Worm (Caenorhabditis elegans) whole organism, early embryonic: ENCODE results near the gene ZK697.8.

Source experiments
- B0310.2 ChIP-seq: sonication (generic microtip); optimal IDR thresholded peaks from 2 replicates; lab custom pipeline; 2016; ENCODE audit warnings: mild to moderate bottlenecking, missing genetic modification characterization, missing compliant biosample characterization
- F13C5.2 ChIP-seq: sonication (generic microtip); optimal IDR thresholded peaks from 2 replicates; lab custom pipeline; 2017; ENCODE audit warnings: mild to moderate bottlenecking, missing genetic modification characterization, inconsistent platforms, missing compliant biosample characterization
- aly-1 ChIP-seq: sonication (generic microtip); optimal IDR thresholded peaks from 2 replicates; lab custom pipeline; 2016; ENCODE audit warnings: missing genetic modification characterization, missing compliant biosample characterization
- ama-1 ChIP-seq: fragments of 150-350 bp; optimal IDR thresholded peaks from 2 replicates; lab custom pipeline; 2014
- ceh-13 ChIP-seq: fragments of 200-800 bp; sonication (Bioruptor generic); optimal IDR thresholded peaks from 2 replicates; lab custom pipeline; 2018; ENCODE audit warnings: mild to moderate bottlenecking, missing genetic modification characterization, missing compliant biosample characterization
- ceh-36 ChIP-seq: sonication (generic microtip); optimal IDR thresholded peaks from 2 replicates; lab custom pipeline; 2016; ENCODE audit warnings: missing genetic modification characterization, inconsistent platforms, missing compliant biosample characterization
- ets-7 ChIP-seq: sonication (generic microtip); optimal IDR thresholded peaks from 2 replicates; lab custom pipeline; 2016; ENCODE audit warnings: missing genotype, missing genetic modification characterization, missing compliant biosample characterization
- flt-1 ChIP-seq: fragments of 200-800 bp; sonication (Bioruptor generic); IDR thresholded peaks from 2 replicates; pipeline ENCODE4 v1.3.6; 2022; ENCODE audit warnings: missing genetic modification characterization, missing compliant biosample characterization
- hmbx-1 ChIP-seq: sonication (generic microtip); optimal IDR thresholded peaks from 2 replicates; lab custom pipeline; 2016; ENCODE audit warnings: mild to moderate bottlenecking, missing genetic modification characterization, missing compliant biosample characterization
- hmg-4 ChIP-seq: fragments of 200-800 bp; sonication (Bioruptor generic); optimal IDR thresholded peaks from 2 replicates; lab custom pipeline; 2018; ENCODE audit warnings: mild to moderate bottlenecking, missing genetic modification characterization, missing compliant biosample characterization
- hnd-1 ChIP-seq: sonication (generic microtip); optimal IDR thresholded peaks from 2 replicates; lab custom pipeline; 2016; ENCODE audit warnings: missing genetic modification characterization, missing compliant biosample characterization
- pes-1 ChIP-seq: fragments of 200-800 bp; sonication (Bioruptor generic); IDR thresholded peaks from 2 replicates; pipeline ENCODE4 v1.3.6; 2022; ENCODE audit warnings: missing genetic modification reagents, missing genetic modification characterization, missing compliant biosample characterization
- scrt-1 ChIP-seq: fragments of 200-800 bp; sonication (Bioruptor generic); IDR thresholded peaks from 2 replicates; pipeline ENCODE4 v1.3.6; 2022; ENCODE audit warnings: missing genetic modification characterization, missing compliant biosample characterization
- sea-1 ChIP-seq: fragments of 200-800 bp; sonication (Bioruptor generic); conservative IDR thresholded peaks from 2 replicates; pipeline ENCODE4 v1.3.6; 2022; ENCODE audit warnings: missing genetic modification characterization, missing compliant biosample characterization
- tbx-11 ChIP-seq: fragments of 200-800 bp; sonication (Bioruptor generic); IDR thresholded peaks from 2 replicates; pipeline ENCODE4 v1.3.6; 2022; ENCODE audit warnings: missing genetic modification characterization, missing compliant biosample characterization
- tbx-37 ChIP-seq: fragments of 200-800 bp; sonication (Bioruptor generic); conservative IDR thresholded peaks from 2 replicates; pipeline ENCODE4 v1.3.6; 2022; ENCODE audit warnings: missing genetic modification reagents, missing genetic modification characterization, missing compliant biosample characterization
- tra-4 ChIP-seq: sonication (generic microtip); optimal IDR thresholded peaks from 2 replicates; lab custom pipeline; 2017; ENCODE audit warnings: missing genetic modification characterization, missing compliant biosample characterization

The ZK697.8 gene

DNA sequence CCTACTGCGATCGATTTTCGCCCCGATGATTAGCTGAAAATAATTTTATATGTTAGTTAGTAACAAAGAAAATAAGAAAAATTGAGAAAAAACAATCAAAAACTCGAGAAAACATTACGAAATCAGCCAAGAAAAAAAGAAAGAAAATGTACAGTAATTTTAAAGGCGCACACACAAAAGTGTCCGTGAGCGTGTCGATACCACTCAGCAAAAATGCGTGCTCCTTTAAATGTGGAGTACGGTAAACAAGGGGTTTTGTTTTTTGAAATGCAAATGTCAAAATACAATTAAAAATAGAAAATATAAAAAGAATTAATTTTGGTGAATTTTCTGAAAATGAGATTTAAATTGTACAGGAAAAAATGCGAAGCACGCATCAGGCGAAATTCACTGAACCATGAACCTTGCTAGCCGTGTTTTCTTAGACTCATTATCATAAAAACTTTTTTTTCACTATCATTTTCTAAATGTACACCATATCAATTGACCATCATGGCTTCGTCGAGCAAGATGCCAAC lies 47.3 kb downstream of the ZK697.8 start, which contains the start of gene srw-90:
Gene srw-90 (plus strand): TSS at position 468 of the 518 bp plus-strand sequence.
- TF ChIP-seq hnd-1 (tag; lab: Kevin White, UChicago) (no peak), ets-7 (tag; lab: Kevin White, UChicago) (no peak), sea-1 (GFP tag; lab: Robert Waterston, UW) (no peak), tbx-11 (GFP tag; lab: Robert Waterston, UW) (no peak), ceh-13 (GFP tag; lab: Kevin White, UChicago) (no peak), hmg-4 (GFP tag; lab: Kevin White, UChicago) (no peak), hmbx-1 (tag; lab: Kevin White, UChicago) (no peak), pes-1 (GFP tag; lab: Robert Waterston, UW) (no peak), aly-1 (tag; lab: Kevin White, UChicago) (no peak), scrt-1 (GFP tag; lab: Robert Waterston, UW) (no peak), flt-1 (GFP tag; lab: Robert Waterston, UW) (no peak)

DNA sequence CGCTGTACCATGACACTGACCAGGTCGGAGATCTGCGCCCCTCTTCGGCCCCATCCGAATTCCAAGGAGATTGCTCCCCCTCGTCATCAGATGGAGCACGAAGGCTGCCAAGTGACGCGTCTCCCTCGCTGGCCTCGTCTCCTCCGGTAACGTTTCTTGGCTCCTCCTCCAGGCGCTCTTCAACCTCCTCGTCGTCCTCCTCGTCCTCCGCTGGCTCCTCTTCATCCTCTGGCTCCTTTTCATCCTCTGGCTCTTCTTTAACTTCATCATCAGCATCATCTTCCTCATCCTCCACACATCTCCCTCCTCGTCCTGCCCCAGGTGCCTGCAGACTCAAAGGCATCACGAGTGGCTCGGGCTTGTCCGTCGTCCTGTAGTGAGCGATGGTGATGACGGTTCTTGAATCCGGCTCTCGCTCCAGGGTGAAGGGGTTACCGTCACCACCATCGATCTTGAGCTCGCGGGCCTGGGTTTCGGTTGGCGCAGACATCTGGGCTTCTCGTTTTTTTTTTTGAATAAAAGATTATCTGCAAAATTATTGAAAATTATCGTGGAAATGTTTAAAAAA lies 49.6 kb downstream of the ZK697.8 start:
- TF ChIP-seq ama-1 (no peak), tbx-11 (GFP tag; lab: Robert Waterston, UW) (no peak), aly-1 (tag; lab: Kevin White, UChicago) (no peak), F13C5.2 (tag; lab: Kevin White, UChicago) (no peak), hnd-1 (tag; lab: Kevin White, UChicago) (no peak), tbx-37 (no peak), ets-7 (tag; lab: Kevin White, UChicago) (no peak), B0310.2 (no peak), ceh-36 (tag; lab: Kevin White, UChicago) (no peak), hmbx-1 (tag; lab: Kevin White, UChicago) (no peak), hmg-4 (GFP tag; lab: Kevin White, UChicago) (no peak), tra-4 (tag; lab: Kevin White, UChicago) (no peak), pes-1 (GFP tag; lab: Robert Waterston, UW) (no peak), scrt-1 (GFP tag; lab: Robert Waterston, UW) (no peak)
